Fruit fly (Drosophila melanogaster): ENCODE measurements around the gene Dnz1.
A peak's percentile ranks its signal among the peaks of the same experiment; 100 is the strongest.

Dnz1 gene

DNA sequence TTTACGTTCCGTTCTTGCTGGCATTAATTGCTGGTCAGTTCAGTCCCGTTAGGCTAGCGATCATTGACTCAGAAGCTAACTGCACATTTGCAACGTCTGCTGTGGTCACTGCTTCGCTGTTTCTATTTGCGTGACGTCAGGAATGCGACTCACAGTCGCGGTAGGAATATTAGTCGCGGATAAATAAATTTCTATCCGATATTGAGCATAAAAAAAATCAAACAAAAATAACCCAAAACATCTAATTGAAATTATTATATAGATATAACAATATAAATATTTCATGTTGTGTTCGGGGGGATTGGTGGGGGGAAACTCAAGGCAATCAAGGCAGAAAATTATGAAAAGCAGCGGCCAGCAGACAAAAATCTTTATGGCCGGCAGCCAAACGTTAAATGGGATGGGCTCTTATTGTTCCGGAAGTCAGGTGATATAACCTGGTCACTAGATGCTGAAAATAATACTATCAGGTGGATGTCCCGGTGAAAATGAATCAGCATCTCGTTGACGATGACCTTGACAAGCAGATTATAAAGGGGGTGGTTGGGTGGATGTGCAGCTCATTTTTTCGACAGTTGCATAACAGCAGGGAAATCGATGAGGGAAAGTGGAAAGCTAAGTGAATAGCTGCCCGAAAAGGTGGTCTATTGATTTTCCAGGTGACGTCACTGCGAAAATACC is 6.8 kb downstream of the Dnz1 start, which contains the start of gene SmydA-3 (continued):
- no peak for TF ChIP-seq CG17829 (tag; optimal IDR thresholded peaks at IDR 0.05)
- TF ChIP-seq CG9609 (GFP tag; optimal IDR thresholded peaks at IDR 0.05): no peak
- peak; percentile 46 for TF ChIP-seq HHEX (GFP tag; optimal IDR thresholded peaks at IDR 0.05)
- TF ChIP-seq trh (GFP tag; optimal IDR thresholded peaks at IDR 0.05): no peak
- TF ChIP-seq CG9437 (GFP tag; optimal IDR thresholded peaks at IDR 0.05): no peak
- peak; percentile 12; the same call in 1 of the 3 replicates for TF ChIP-seq gce (GFP tag; IDR thresholded peaks at IDR 0.05)
- no peak for TF ChIP-seq CG31441 (GFP tag; IDR thresholded peaks at IDR 0.05)
- TF ChIP-seq Oli (tag; optimal IDR thresholded peaks at IDR 0.05): peak; percentile 18
- no peak for TF ChIP-seq Oaz (GFP tag; IDR thresholded peaks at IDR 0.05)
- no peak for TF ChIP-seq h (optimal IDR thresholded peaks at IDR 0.05)
- no peak for TF ChIP-seq CG11456 (GFP tag; IDR thresholded peaks at IDR 0.05)
- TF ChIP-seq onecut (GFP tag; IDR thresholded peaks at IDR 0.05): peak; percentile 84
- peak; percentile 31 for TF ChIP-seq phol (tag; optimal IDR thresholded peaks at IDR 0.05)
- no peak; the same call in 2 of the 3 replicates for TF ChIP-seq CG17361 (GFP tag; IDR thresholded peaks at IDR 0.05)
- no peak for TF ChIP-seq Dip2 (GFP tag; IDR thresholded peaks at IDR 0.05)
- 0 out of 3 replicates have a peak, but pooled peaks have one; percentile 30 for TF ChIP-seq CG3726 (GFP tag; IDR thresholded peaks at IDR 0.05)
- TF ChIP-seq scrt (GFP tag; optimal IDR thresholded peaks at IDR 0.05): no peak
- TF ChIP-seq CG9727 (GFP tag; optimal IDR thresholded peaks at IDR 0.05): no peak
- TF ChIP-seq CG8765 (GFP tag; IDR thresholded peaks at IDR 0.05): no peak
- no peak for TF ChIP-seq Rx (GFP tag; IDR thresholded peaks at IDR 0.05)
- TF ChIP-seq Sin3A (optimal IDR thresholded peaks at IDR 0.05): no peak
- TF ChIP-seq CG6765 (GFP tag; optimal IDR thresholded peaks at IDR 0.05): peak; percentile 32
- TF ChIP-seq seq (GFP tag; IDR thresholded peaks at IDR 0.05): peak; percentile 34; the same call in 1 of the 2 replicates
- TF ChIP-seq br (optimal IDR thresholded peaks at IDR 0.05): no peak
- no peak for TF ChIP-seq org-1 (GFP tag; optimal IDR thresholded peaks at IDR 0.05)
- TF ChIP-seq pan (optimal IDR thresholded peaks at IDR 0.05): no peak
- TF ChIP-seq pan (GFP tag; optimal IDR thresholded peaks at IDR 0.05 in 1 of 2, IDR thresholded peaks at IDR 0.05 in 1 of 2): peak in 1 of 2 experiments; percentile 38
- TF ChIP-seq NfI (GFP tag; optimal IDR thresholded peaks at IDR 0.05): no peak
- TF ChIP-seq ham (GFP tag; IDR thresholded peaks at IDR 0.05): no peak
- no peak for TF ChIP-seq Hr78 (GFP tag; optimal IDR thresholded peaks at IDR 0.05)
- TF ChIP-seq CG2129 (GFP tag; IDR thresholded peaks at IDR 0.05; ENCODE audit: partially characterized antibody): no peak
- no peak for TF ChIP-seq gsb (GFP tag; IDR thresholded peaks at IDR 0.05)
- TF ChIP-seq Hsf (GFP tag; optimal IDR thresholded peaks at IDR 0.05): no peak
- TF ChIP-seq CG16863 (GFP tag; optimal IDR thresholded peaks at IDR 0.05): no peak
- no peak for TF ChIP-seq amos (GFP tag; IDR thresholded peaks at IDR 0.05; ENCODE audit: partially characterized antibody)
- TF ChIP-seq CG10979 (tag; optimal IDR thresholded peaks at IDR 0.05): peak; percentile 23
- no peak for TF ChIP-seq run (tag; optimal IDR thresholded peaks at IDR 0.05)
- TF ChIP-seq crp (GFP tag; optimal IDR thresholded peaks at IDR 0.05): no peak
- no peak for TF ChIP-seq Camta (GFP tag; optimal IDR thresholded peaks at IDR 0.05)
- TF ChIP-seq crol (GFP tag; IDR thresholded peaks at IDR 0.05): 0 out of 2 replicates have a peak, but pooled peaks have one; percentile 30
- no peak for TF ChIP-seq oc (tag; optimal IDR thresholded peaks at IDR 0.05)
- TF ChIP-seq zen2 (GFP tag; IDR thresholded peaks at IDR 0.05; ENCODE audit: partially characterized antibody): no peak
- TF ChIP-seq CG15601 (tag; optimal IDR thresholded peaks at IDR 0.05): no peak
- no peak for TF ChIP-seq ab (GFP tag; optimal IDR thresholded peaks at IDR 0.05)
- TF ChIP-seq CG11695 (GFP tag; IDR thresholded peaks at IDR 0.05): peak; percentile 63; the same call in 1 of the 3 replicates
- TF ChIP-seq Ets65A (GFP tag): peak; percentile 82
- no peak for TF ChIP-seq eve (GFP tag; optimal IDR thresholded peaks at IDR 0.05)
- no peak for TF ChIP-seq HLH4C (GFP tag; IDR thresholded peaks at IDR 0.05; ENCODE audit: partially characterized antibody)
- no peak for TF ChIP-seq CG7963 (GFP tag; IDR thresholded peaks at IDR 0.05; ENCODE audit: partially characterized antibody)
- no peak for TF ChIP-seq CG12071 (GFP tag; optimal IDR thresholded peaks at IDR 0.05)
- TF ChIP-seq mirr (GFP tag; optimal IDR thresholded peaks at IDR 0.05): no peak
